Worm (Caenorhabditis elegans) whole organism, early embryonic: ENCODE measurements around the gene nhr-201.

ENCODE experiments used
- B0310.2 ChIP-seq: sonication (generic microtip); optimal IDR thresholded peaks from 2 replicates; lab custom pipeline; 2016; ENCODE audit warnings: mild to moderate bottlenecking, missing genetic modification characterization, missing compliant biosample characterization
- F13C5.2 ChIP-seq: sonication (generic microtip); optimal IDR thresholded peaks from 2 replicates; lab custom pipeline; 2017; ENCODE audit warnings: mild to moderate bottlenecking, missing genetic modification characterization, inconsistent platforms, missing compliant biosample characterization
- aly-1 ChIP-seq: sonication (generic microtip); optimal IDR thresholded peaks from 2 replicates; lab custom pipeline; 2016; ENCODE audit warnings: missing genetic modification characterization, missing compliant biosample characterization
- ama-1 ChIP-seq: fragments of 150-350 bp; optimal IDR thresholded peaks from 2 replicates; lab custom pipeline; 2014
- ceh-13 ChIP-seq: fragments of 200-800 bp; sonication (Bioruptor generic); optimal IDR thresholded peaks from 2 replicates; lab custom pipeline; 2018; ENCODE audit warnings: mild to moderate bottlenecking, missing genetic modification characterization, missing compliant biosample characterization
- ceh-36 ChIP-seq: sonication (generic microtip); optimal IDR thresholded peaks from 2 replicates; lab custom pipeline; 2016; ENCODE audit warnings: missing genetic modification characterization, inconsistent platforms, missing compliant biosample characterization
- ets-7 ChIP-seq: sonication (generic microtip); optimal IDR thresholded peaks from 2 replicates; lab custom pipeline; 2016; ENCODE audit warnings: missing genotype, missing genetic modification characterization, missing compliant biosample characterization
- flt-1 ChIP-seq: fragments of 200-800 bp; sonication (Bioruptor generic); IDR thresholded peaks from 2 replicates; pipeline ENCODE4 v1.3.6; 2022; ENCODE audit warnings: missing genetic modification characterization, missing compliant biosample characterization
- hmbx-1 ChIP-seq: sonication (generic microtip); optimal IDR thresholded peaks from 2 replicates; lab custom pipeline; 2016; ENCODE audit warnings: mild to moderate bottlenecking, missing genetic modification characterization, missing compliant biosample characterization
- hmg-4 ChIP-seq: fragments of 200-800 bp; sonication (Bioruptor generic); optimal IDR thresholded peaks from 2 replicates; lab custom pipeline; 2018; ENCODE audit warnings: mild to moderate bottlenecking, missing genetic modification characterization, missing compliant biosample characterization
- hnd-1 ChIP-seq: sonication (generic microtip); optimal IDR thresholded peaks from 2 replicates; lab custom pipeline; 2016; ENCODE audit warnings: missing genetic modification characterization, missing compliant biosample characterization
- pes-1 ChIP-seq: fragments of 200-800 bp; sonication (Bioruptor generic); IDR thresholded peaks from 2 replicates; pipeline ENCODE4 v1.3.6; 2022; ENCODE audit warnings: missing genetic modification reagents, missing genetic modification characterization, missing compliant biosample characterization
- scrt-1 ChIP-seq: fragments of 200-800 bp; sonication (Bioruptor generic); IDR thresholded peaks from 2 replicates; pipeline ENCODE4 v1.3.6; 2022; ENCODE audit warnings: missing genetic modification characterization, missing compliant biosample characterization
- sea-1 ChIP-seq: fragments of 200-800 bp; sonication (Bioruptor generic); conservative IDR thresholded peaks from 2 replicates; pipeline ENCODE4 v1.3.6; 2022; ENCODE audit warnings: missing genetic modification characterization, missing compliant biosample characterization
- tbx-11 ChIP-seq: fragments of 200-800 bp; sonication (Bioruptor generic); IDR thresholded peaks from 2 replicates; pipeline ENCODE4 v1.3.6; 2022; ENCODE audit warnings: missing genetic modification characterization, missing compliant biosample characterization
- tbx-37 ChIP-seq: fragments of 200-800 bp; sonication (Bioruptor generic); conservative IDR thresholded peaks from 2 replicates; pipeline ENCODE4 v1.3.6; 2022; ENCODE audit warnings: missing genetic modification reagents, missing genetic modification characterization, missing compliant biosample characterization
- tra-4 ChIP-seq: sonication (generic microtip); optimal IDR thresholded peaks from 2 replicates; lab custom pipeline; 2017; ENCODE audit warnings: missing genetic modification characterization, missing compliant biosample characterization

Gene nhr-201

ce11 chrV:438094-438493 lies 26.5 kb upstream of the nhr-201 start, which contains the start of gene B0554.1:
B0554.1 (plus strand) TSS chrV:438394.
- TF ChIP-seq B0310.2 (no peak), sea-1 (GFP tag; lab: Robert Waterston, UW) (no peak), flt-1 (no peak), hmbx-1 (tag; lab: Kevin White, UChicago) (no peak), aly-1 (no peak), tbx-11 (GFP tag; lab: Robert Waterston, UW) (no peak), scrt-1 (GFP tag; lab: Robert Waterston, UW) (no peak), ets-7 (tag; lab: Kevin White, UChicago) (no peak), pes-1 (GFP tag; lab: Robert Waterston, UW) (no peak), ama-1 (lab: Kevin White, UChicago) (no peak), hmg-4 (GFP tag; lab: Kevin White, UChicago) (no peak)

- TF ChIP-seq aly-1 = no peak
- no peak for TF ChIP-seq tra-4 (tag; lab: Kevin White, UChicago)
- TF ChIP-seq pes-1 (GFP tag; lab: Robert Waterston, UW) = no peak
- no peak for TF ChIP-seq ceh-36
- TF ChIP-seq flt-1 = no peak
- TF ChIP-seq F13C5.2 = no peak
- TF ChIP-seq B0310.2 = no peak
- no peak for TF ChIP-seq sea-1 (GFP tag; lab: Robert Waterston, UW)
- no peak for TF ChIP-seq scrt-1 (GFP tag; lab: Robert Waterston, UW)
- no peak for TF ChIP-seq ama-1 (lab: Kevin White, UChicago)
- no peak for TF ChIP-seq hmbx-1 (tag; lab: Kevin White, UChicago)
- TF ChIP-seq tbx-37 (GFP tag; lab: Robert Waterston, UW) = no peak
- no peak for TF ChIP-seq hnd-1
- no peak for TF ChIP-seq ceh-13 (GFP tag; lab: Kevin White, UChicago)
- TF ChIP-seq tbx-11 (GFP tag; lab: Robert Waterston, UW) = no peak
- no peak for TF ChIP-seq hmg-4 (GFP tag; lab: Kevin White, UChicago)
- TF ChIP-seq ets-7 (tag; lab: Kevin White, UChicago) = no peak
Observed at ce11 chrV:439183-439749, 25.4 kb upstream of the nhr-201 start.

- TF ChIP-seq hmbx-1 (tag; lab: Kevin White, UChicago) (no peak), B0310.2 (no peak), ets-7 (tag; lab: Kevin White, UChicago) (no peak), tra-4 (tag; lab: Kevin White, UChicago) (no peak), tbx-11 (GFP tag; lab: Robert Waterston, UW) (no peak), ceh-36 (no peak), ama-1 (lab: Kevin White, UChicago) (no peak), sea-1 (GFP tag; lab: Robert Waterston, UW) (no peak), hmg-4 (GFP tag; lab: Kevin White, UChicago) (no peak), aly-1 (no peak), hnd-1 (no peak), tbx-37 (GFP tag; lab: Robert Waterston, UW) (no peak), F13C5.2 (no peak), flt-1 (no peak), ceh-13 (GFP tag; lab: Kevin White, UChicago) (no peak), pes-1 (GFP tag; lab: Robert Waterston, UW) (no peak)
Observed at ce11 chrV:440923-441322, 23.7 kb upstream of the nhr-201 start, which contains the start of gene B0554.7. B0554.7 (minus strand) TSS chrV:441023.

- TF ChIP-seq ama-1 (lab: Kevin White, UChicago) (no peak), ceh-36 (no peak), pes-1 (GFP tag; lab: Robert Waterston, UW) (no peak), flt-1 (no peak), hmg-4 (GFP tag; lab: Kevin White, UChicago) (no peak), F13C5.2 (no peak), aly-1 (no peak), tbx-11 (GFP tag; lab: Robert Waterston, UW) (no peak), tra-4 (tag; lab: Kevin White, UChicago) (no peak), ceh-13 (GFP tag; lab: Kevin White, UChicago) (no peak), hnd-1 (no peak), ets-7 (tag; lab: Kevin White, UChicago) (no peak), sea-1 (GFP tag; lab: Robert Waterston, UW) (no peak), scrt-1 (GFP tag; lab: Robert Waterston, UW) (no peak), B0310.2 (no peak), tbx-37 (GFP tag; lab: Robert Waterston, UW) (no peak), hmbx-1 (tag; lab: Kevin White, UChicago) (no peak)
Observed at ce11 chrV:443193-443592, 21.4 kb upstream of the nhr-201 start, which contains the start of gene srh-33. srh-33 (minus strand) TSS chrV:443293.

ce11 chrV:446574-446973 lies 18.1 kb upstream of the nhr-201 start, which contains the start of gene srh-34:
srh-34 (minus strand) TSS chrV:446674.
- no peak for TF ChIP-seq ceh-13 (GFP tag; lab: Kevin White, UChicago)
- no peak for TF ChIP-seq ama-1 (lab: Kevin White, UChicago)
- TF ChIP-seq flt-1 = no peak
- no peak for TF ChIP-seq ceh-36
- TF ChIP-seq B0310.2 = no peak
- TF ChIP-seq aly-1 = no peak
- TF ChIP-seq pes-1 (GFP tag; lab: Robert Waterston, UW) = no peak
- TF ChIP-seq tbx-37 (GFP tag; lab: Robert Waterston, UW) = no peak
- no peak for TF ChIP-seq sea-1 (GFP tag; lab: Robert Waterston, UW)
- TF ChIP-seq hnd-1 = no peak
- no peak for TF ChIP-seq hmbx-1 (tag; lab: Kevin White, UChicago)

- TF ChIP-seq aly-1 (no peak), scrt-1 (GFP tag; lab: Robert Waterston, UW) (no peak), hmbx-1 (tag; lab: Kevin White, UChicago) (no peak), hmg-4 (GFP tag; lab: Kevin White, UChicago) (peak; percentile 23), B0310.2 (no peak), ceh-36 (no peak)
Observed at ce11 chrV:446988-447387, 17.6 kb upstream of the nhr-201 start.

- TF ChIP-seq scrt-1 (GFP tag; lab: Robert Waterston, UW) (no peak), ama-1 (lab: Kevin White, UChicago) (no peak), tra-4 (tag; lab: Kevin White, UChicago) (no peak), hmg-4 (GFP tag; lab: Kevin White, UChicago) (no peak), tbx-11 (GFP tag; lab: Robert Waterston, UW) (no peak), ceh-36 (no peak), pes-1 (GFP tag; lab: Robert Waterston, UW) (no peak), sea-1 (GFP tag; lab: Robert Waterston, UW) (no peak), ceh-13 (GFP tag; lab: Kevin White, UChicago) (no peak), hnd-1 (no peak), F13C5.2 (no peak), aly-1 (no peak), B0310.2 (no peak), ets-7 (tag; lab: Kevin White, UChicago) (no peak), tbx-37 (GFP tag; lab: Robert Waterston, UW) (no peak), hmbx-1 (tag; lab: Kevin White, UChicago) (no peak), flt-1 (no peak)
Observed at ce11 chrV:449130-449529, 15.5 kb upstream of the nhr-201 start, which contains the start of gene srh-35. srh-35 (minus strand) TSS chrV:449230.
